Fruit fly (Drosophila melanogaster) whole organism, prepupa: ENCODE results near the gene CG7368.
"Not testable (repeated sequence)": the region's sequence is repeated elsewhere in the genome, so short reads cannot be mapped to it uniquely, and the experiment has no call there.

Experiments used
- CG11294 ChIP-seq: fragments of 200-800 bp; sonication (Bioruptor generic); IDR thresholded peaks from 2 replicates; pipeline ENCODE4 v1.3.6; 2022; ENCODE audit warnings: missing biosample characterization, missing genetic modification characterization
- CG11902 ChIP-seq: fragments of 200-800 bp; sonication (Bioruptor generic); optimal IDR thresholded peaks from 3 replicates; lab custom pipeline; 2016; ENCODE audit warnings: missing biosample characterization, missing genetic modification characterization
- CG16779 ChIP-seq: fragments of 200-800 bp; sonication (Bioruptor generic); optimal IDR thresholded peaks from 3 replicates; lab custom pipeline; 2017; ENCODE audit warnings: missing biosample characterization, mild to moderate bottlenecking, missing genetic modification characterization
- CG31627 ChIP-seq: fragments of 200-800 bp; sonication (Bioruptor generic); optimal IDR thresholded peaks from 3 replicates; lab custom pipeline; 2016; ENCODE audit warnings: missing biosample characterization, missing genetic modification characterization
- CG32006 ChIP-seq: fragments of 200-800 bp; sonication (Bioruptor generic); optimal IDR thresholded peaks from 3 replicates; lab custom pipeline; 2017; ENCODE audit warnings: missing biosample characterization, mild to moderate bottlenecking, missing genetic modification characterization
- CG3919 ChIP-seq: fragments of 200-800 bp; sonication (Bioruptor generic); optimal IDR thresholded peaks from 3 replicates; lab custom pipeline; 2016; ENCODE audit warnings: missing biosample characterization, missing genetic modification characterization
- CG6163 ChIP-seq: fragments of 200-800 bp; sonication (Bioruptor generic); IDR thresholded peaks from 3 replicates; pipeline ENCODE4 v1.3.6; 2022; ENCODE audit warnings: missing biosample characterization, missing genetic modification characterization
- CG6808 ChIP-seq: fragments of 200-800 bp; sonication (Bioruptor generic); optimal IDR thresholded peaks from 3 replicates; lab custom pipeline; 2017; ENCODE audit warnings: missing biosample characterization, missing genetic modification characterization, mild to moderate bottlenecking, moderate library complexity, missing genetic modification reagents
- CG6854 ChIP-seq: fragments of 200-800 bp; sonication (Bioruptor generic); optimal IDR thresholded peaks from 2 replicates; lab custom pipeline; 2017; ENCODE audit warnings: missing biosample characterization, mild to moderate bottlenecking, missing genetic modification characterization
- CG8119 ChIP-seq: fragments of 200-800 bp; sonication (Bioruptor generic); IDR thresholded peaks from 3 replicates; pipeline ENCODE4 v1.3.6; 2022; ENCODE audit warnings: missing biosample characterization, missing genetic modification characterization
- CG9139 ChIP-seq: fragments of 200-800 bp; sonication (Bioruptor generic); optimal IDR thresholded peaks from 3 replicates; lab custom pipeline; 2017; ENCODE audit warnings: missing biosample characterization, mild to moderate bottlenecking, missing genetic modification characterization
- Eip75B ChIP-seq: fragments of 200-800 bp; sonication (Bioruptor generic); optimal IDR thresholded peaks from 3 replicates; lab custom pipeline; 2016; ENCODE audit warnings: missing biosample characterization, missing genetic modification characterization
- Eip93F ChIP-seq: fragments of 200-800 bp; sonication (Bioruptor generic); optimal IDR thresholded peaks from 2 replicates; lab custom pipeline; 2016; ENCODE audit warnings: missing biosample characterization, mild to moderate bottlenecking, missing genetic modification characterization
- Ets96B ChIP-seq: fragments of 200-800 bp; optimal IDR thresholded peaks from 2 replicates; lab custom pipeline; 2019; ENCODE audit warnings: missing biosample characterization, mild to moderate bottlenecking, missing genetic modification characterization, moderate library complexity
- Lpt ChIP-seq: fragments of 200-800 bp; sonication (Bioruptor generic); optimal IDR thresholded peaks from 3 replicates; lab custom pipeline; 2016; ENCODE audit warnings: missing biosample characterization, missing genetic modification characterization
- Met ChIP-seq: fragments of 200-800 bp; sonication (Bioruptor generic); optimal IDR thresholded peaks from 3 replicates; lab custom pipeline; 2016; ENCODE audit warnings: missing biosample characterization, missing genetic modification characterization
- OdsH ChIP-seq: fragments of 200-800 bp; sonication (Bioruptor generic); optimal IDR thresholded peaks from 3 replicates; lab custom pipeline; 2016; ENCODE audit warnings: missing biosample characterization, missing genetic modification characterization
- Sox15 ChIP-seq: fragments of 200-800 bp; sonication (Bioruptor generic); optimal IDR thresholded peaks from 3 replicates; lab custom pipeline; 2016; ENCODE audit warnings: missing biosample characterization, missing genetic modification characterization
- achi ChIP-seq: fragments of 200-800 bp; sonication (Bioruptor generic); optimal IDR thresholded peaks from 3 replicates; lab custom pipeline; 2016; ENCODE audit warnings: missing biosample characterization, missing genetic modification characterization
- acj6 ChIP-seq: fragments of 200-800 bp; sonication (Bioruptor generic); optimal IDR thresholded peaks from 3 replicates; lab custom pipeline; 2016; ENCODE audit warnings: missing biosample characterization, missing genetic modification characterization
- cyc ChIP-seq: fragments of 200-800 bp; sonication (Bioruptor generic); optimal IDR thresholded peaks from 3 replicates; lab custom pipeline; 2016; ENCODE audit warnings: missing biosample characterization, missing genetic modification characterization
- dsx ChIP-seq: fragments of 200-800 bp; optimal IDR thresholded peaks from 3 replicates; lab custom pipeline; 2019; ENCODE audit warnings: missing biosample characterization, mild to moderate bottlenecking, missing genetic modification characterization, moderate library complexity; ENCODE audit not compliant: poor library complexity, severe bottlenecking
- eg ChIP-seq: fragments of 200-800 bp; sonication (Bioruptor generic); IDR thresholded peaks from 3 replicates; pipeline ENCODE4 v1.3.6; 2022; ENCODE audit warnings: missing biosample characterization, missing genetic modification characterization
- fd59A ChIP-seq: fragments of 200-800 bp; sonication (Bioruptor generic); optimal IDR thresholded peaks from 2 replicates; lab custom pipeline; 2017; ENCODE audit warnings: missing biosample characterization, mild to moderate bottlenecking, missing genetic modification characterization, missing genetic modification reagents
- fd85E ChIP-seq: fragments of 200-800 bp; sonication (Bioruptor generic); optimal IDR thresholded peaks from 3 replicates; lab custom pipeline; 2016; ENCODE audit warnings: missing biosample characterization, missing genetic modification characterization
- fkh ChIP-seq: fragments of 200-800 bp; sonication (Bioruptor generic); optimal IDR thresholded peaks from 3 replicates; lab custom pipeline; 2017; ENCODE audit warnings: missing biosample characterization, mild to moderate bottlenecking, missing genetic modification characterization, moderate library complexity
- lz ChIP-seq: fragments of 200-800 bp; sonication (Bioruptor generic); optimal IDR thresholded peaks from 3 replicates; lab custom pipeline; 2016; ENCODE audit warnings: missing biosample characterization, missing genetic modification characterization
- net ChIP-seq: fragments of 200-800 bp; sonication (Bioruptor generic); optimal IDR thresholded peaks from 3 replicates; lab custom pipeline; 2016; ENCODE audit warnings: missing biosample characterization, missing genetic modification characterization
- ss ChIP-seq, 2 experiments: fragments of 200-800 bp; sonication (Bioruptor generic); optimal IDR thresholded peaks; 2 replicates in 1 of 2; 3 replicates in 1 of 2; lab custom pipeline; 2017 to 2018; ENCODE audit warnings: mild to moderate bottlenecking in 2 of 2, missing biosample characterization in 2 of 2, missing genetic modification characterization in 2 of 2, moderate library complexity in 1 of 2
- svp ChIP-seq: fragments of 200-800 bp; sonication (Bioruptor generic); peaks from one replicate; lab custom pipeline; 2016; ENCODE audit warnings: missing biosample characterization, missing genetic modification characterization
- topi ChIP-seq: fragments of 200-800 bp; sonication (Bioruptor generic); optimal IDR thresholded peaks from 3 replicates; lab custom pipeline; 2016; ENCODE audit warnings: missing biosample characterization, missing genetic modification characterization
- vri ChIP-seq: fragments of 200-800 bp; sonication (Bioruptor generic); optimal IDR thresholded peaks from 3 replicates; lab custom pipeline; 2016; ENCODE audit warnings: missing biosample characterization, mild to moderate bottlenecking, missing genetic modification characterization

The CG7368 gene

DNA sequence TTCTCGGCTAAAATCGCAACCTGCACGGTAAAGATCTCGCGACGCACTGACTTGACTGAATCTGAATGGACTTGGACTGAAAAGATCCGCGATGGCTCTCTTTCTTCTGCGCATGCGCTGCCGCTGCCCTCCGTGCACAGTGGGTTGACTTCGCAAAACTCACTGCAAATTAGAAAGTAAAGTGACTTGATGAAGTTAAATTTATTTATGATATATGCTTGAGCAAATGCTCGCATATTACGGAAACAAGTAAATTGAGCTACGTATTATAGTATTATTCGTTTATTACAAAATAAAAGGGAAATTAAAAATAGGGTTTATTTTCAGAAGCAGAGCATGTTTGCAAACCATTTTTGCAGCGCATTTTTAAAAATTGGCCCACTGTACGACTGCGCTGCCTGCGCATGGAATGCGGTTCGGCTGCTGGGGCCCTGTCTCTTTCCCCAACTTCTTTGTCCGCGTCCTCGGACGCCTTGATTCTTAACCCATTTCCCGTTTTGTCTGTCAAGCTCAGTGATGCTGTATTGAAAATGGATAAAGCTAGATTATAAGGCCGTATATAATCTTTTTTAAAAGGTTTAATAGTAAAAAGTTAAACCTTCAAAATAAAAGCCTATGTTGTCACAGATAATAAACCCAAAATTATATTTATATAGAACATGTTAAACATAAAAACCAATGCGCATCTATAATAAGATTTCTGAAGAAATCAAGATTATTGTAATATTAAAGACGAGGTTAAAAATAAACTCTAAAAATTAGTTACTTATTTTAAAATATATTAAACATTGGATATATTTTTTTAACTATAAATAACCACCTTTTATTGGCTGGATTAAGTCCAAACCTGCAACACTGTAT lies 9.1 kb upstream of the CG7368 start, which contains the start of gene rt (continued):
- peak; percentile 81 to 89 for TF ChIP-seq ss (GFP tag; optimal IDR thresholded peaks at IDR 0.05; lab: Kevin White, UChicago)
- TF ChIP-seq Eip75B (GFP tag; lab: Kevin White, UChicago) = peak; percentile 85
- TF ChIP-seq CG16779 (tag; lab: Kevin White, UChicago) = peak; percentile 81
- no peak for TF ChIP-seq fd85E (GFP tag; lab: Kevin White, UChicago)
- TF ChIP-seq Met (GFP tag; lab: Kevin White, UChicago) = peak; percentile 87
- TF ChIP-seq CG3919 (GFP tag; lab: Kevin White, UChicago) = peak; percentile 79
- TF ChIP-seq CG6854 (GFP tag; lab: Kevin White, UChicago) = peak; percentile 81
- peak; percentile 76 for TF ChIP-seq achi (GFP tag; lab: Kevin White, UChicago)
- TF ChIP-seq lz = peak; percentile 83
- TF ChIP-seq vri (GFP tag; lab: Kevin White, UChicago) = peak; percentile 51
- peak; percentile 63 for TF ChIP-seq CG11902 (GFP tag; lab: Kevin White, UChicago)

DNA sequence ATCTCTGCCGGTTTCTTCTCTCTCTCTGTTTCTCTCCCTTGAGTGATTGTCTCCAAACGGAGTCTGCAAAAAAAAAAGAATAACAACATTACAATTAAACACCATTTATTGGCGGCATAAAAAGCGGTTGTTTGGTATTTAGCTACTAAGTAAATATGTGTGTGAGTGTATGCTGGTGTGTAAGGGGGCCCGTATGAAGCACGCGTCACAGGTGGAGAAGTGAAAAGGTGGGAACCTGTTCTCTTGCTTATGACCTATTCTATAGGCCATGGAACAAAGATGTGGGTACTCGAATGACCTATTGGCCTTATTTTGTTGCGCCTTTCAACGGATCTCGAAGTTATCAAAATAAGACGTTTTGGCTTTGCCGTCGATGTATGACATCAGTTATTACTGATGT lies 8.4 kb upstream of the CG7368 start:
- no peak for TF ChIP-seq CG11902 (GFP tag; lab: Kevin White, UChicago)
- TF ChIP-seq Lpt = no peak
- TF ChIP-seq CG6808 (GFP tag; lab: Kevin White, UChicago) = no peak
- TF ChIP-seq topi (GFP tag; lab: Kevin White, UChicago) = no peak
- TF ChIP-seq CG11294 (GFP tag; lab: Robert Waterston, UW) = no peak
- TF ChIP-seq fkh (GFP tag; lab: Kevin White, UChicago) = peak; percentile 47
- no peak for TF ChIP-seq Ets96B (tag; lab: Kevin White, UChicago)
- no peak for TF ChIP-seq acj6 (GFP tag; lab: Kevin White, UChicago)
- no peak for TF ChIP-seq OdsH (GFP tag; lab: Kevin White, UChicago)
- no peak for TF ChIP-seq fd59A (GFP tag; lab: Kevin White, UChicago)
- 0 out of 3 replicates have a peak, but pooled peaks have one; percentile 42 for TF ChIP-seq CG6163 (GFP tag; lab: Robert Waterston, UW)
- no peak for TF ChIP-seq Met (GFP tag; lab: Kevin White, UChicago)
- TF ChIP-seq fd85E (GFP tag; lab: Kevin White, UChicago) = no peak
- no peak for TF ChIP-seq CG9139 (GFP tag; lab: Kevin White, UChicago)
- TF ChIP-seq CG8119 (GFP tag; lab: Robert Waterston, UW) = no peak; the same call in 2 of the 3 replicates
- TF ChIP-seq Eip93F (GFP tag; lab: Kevin White, UChicago) = no peak
- TF ChIP-seq CG32006 = no peak
- TF ChIP-seq net (GFP tag; lab: Kevin White, UChicago) = no peak

DNA sequence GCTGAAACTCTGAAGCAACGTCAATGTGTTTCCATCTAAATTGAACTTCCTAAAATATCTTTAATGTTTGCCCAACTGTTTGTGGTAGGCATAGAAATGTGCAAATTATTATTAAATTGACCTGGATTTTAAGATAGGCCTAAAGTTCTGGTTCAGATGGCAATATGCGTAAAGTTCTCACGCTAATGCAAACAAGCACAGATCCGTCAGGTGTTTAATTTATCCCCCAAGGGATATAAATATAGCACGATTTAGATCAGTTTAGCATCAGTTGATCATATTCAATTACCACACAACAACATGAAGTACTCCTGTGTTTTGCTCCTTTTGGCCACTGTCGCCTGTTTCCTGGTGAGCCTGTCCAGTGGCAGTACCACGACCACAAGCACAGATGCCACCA lies 7.6 kb upstream of the CG7368 start, which contains the start of gene CG7377:
CG7377 (plus strand) TSS at position 301 of the 400 bp plus-strand sequence.
- TF ChIP-seq Sox15 (GFP tag; lab: Kevin White, UChicago); CG11294 (GFP tag; lab: Robert Waterston, UW); cyc (GFP tag; lab: Kevin White, UChicago): not testable (repeated sequence)

DNA sequence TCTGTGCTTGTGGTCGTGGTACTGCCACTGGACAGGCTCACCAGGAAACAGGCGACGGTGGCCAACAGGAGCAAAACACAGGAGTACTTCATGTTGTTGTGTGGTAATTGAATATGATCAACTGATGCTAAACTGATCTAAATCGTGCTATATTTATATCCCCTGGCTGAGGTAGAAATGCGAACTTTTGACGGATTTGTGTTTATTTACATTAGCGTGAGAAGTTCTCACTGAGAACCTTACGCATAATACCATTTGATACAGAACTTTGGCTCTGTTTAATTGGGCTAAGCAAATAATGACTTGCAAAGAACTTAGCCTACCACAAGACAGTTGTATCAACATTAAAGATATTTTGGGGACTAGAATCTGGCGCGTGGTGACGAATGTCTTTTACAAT lies 5.9 kb upstream of the CG7368 start, which contains the start of gene CG33268:
CG33268 (minus strand) TSS at position 101 of the 400 bp plus-strand sequence.
- TF ChIP-seq dsx (GFP tag; lab: Kevin White, UChicago) = no peak
- no peak for TF ChIP-seq CG6854 (GFP tag; lab: Kevin White, UChicago)
- TF ChIP-seq CG31627 = no peak
- no peak for TF ChIP-seq CG11902 (GFP tag; lab: Kevin White, UChicago)
- TF ChIP-seq svp (GFP tag; lab: Kevin White, UChicago) = no peak
- TF ChIP-seq eg = no peak
- no peak for TF ChIP-seq Sox15 (GFP tag; lab: Kevin White, UChicago)
- no peak for TF ChIP-seq OdsH (GFP tag; lab: Kevin White, UChicago)
- no peak for TF ChIP-seq vri (GFP tag; lab: Kevin White, UChicago)
- TF ChIP-seq acj6 (GFP tag; lab: Kevin White, UChicago) = no peak
- TF ChIP-seq, all 60 proteins: peak for 0
